Fruit fly (Drosophila melanogaster): Measurements from ENCODE around the gene Eig71Ee.

Eig71Ee gene

dm6 chr3L:15672800-15673199, 17.0 kb upstream of the Eig71Ee start (continued):
- TF ChIP-seq ftz-f1 (GFP tag; optimal IDR thresholded peaks at IDR 0.05) (no peak), Mes4 (GFP tag; optimal IDR thresholded peaks at IDR 0.05) (no peak), sob (GFP tag; IDR thresholded peaks at IDR 0.05) (no peak), Lpt (GFP tag; optimal IDR thresholded peaks at IDR 0.05) (no peak), abd-A (tag; optimal IDR thresholded peaks at IDR 0.05) (no peak), Mrtf (GFP tag; IDR thresholded peaks at IDR 0.05) (no peak), CG10462 (GFP tag; optimal IDR thresholded peaks at IDR 0.05) (no peak), az2 (GFP tag; optimal IDR thresholded peaks at IDR 0.05) (peak; percentile 43), B-H1 (GFP tag; IDR thresholded peaks at IDR 0.05) (no peak), CG2678 (tag; optimal IDR thresholded peaks at IDR 0.05) (peak; percentile 17), ap (GFP tag; IDR thresholded peaks at IDR 0.05) (no peak), Nf-YA (GFP tag; IDR thresholded peaks at IDR 0.05) (no peak), kah (GFP tag; optimal IDR thresholded peaks at IDR 0.05) (no peak), D19B (GFP tag; optimal IDR thresholded peaks at IDR 0.05) (no peak), twi (tag; optimal IDR thresholded peaks at IDR 0.05) (peak; percentile 26), tap (tag; optimal IDR thresholded peaks at IDR 0.05) (no peak), Spps (tag; optimal IDR thresholded peaks at IDR 0.05) (peak; percentile 31), C15 (GFP tag; IDR thresholded peaks at IDR 0.05) (no peak), CG18599 (GFP tag; optimal IDR thresholded peaks at IDR 0.05) (no peak), CG11696 (GFP tag; IDR thresholded peaks at IDR 0.05) (no peak), CG5245 (GFP tag; optimal IDR thresholded peaks at IDR 0.05) (peak; percentile 9), CG3838 (GFP tag; optimal IDR thresholded peaks at IDR 0.05) (no peak), CG10209 (GFP tag; optimal IDR thresholded peaks at IDR 0.05) (peak; percentile 11), Sin3A (optimal IDR thresholded peaks at IDR 0.05) (no peak), CG4360 (GFP tag; IDR thresholded peaks at IDR 0.05) (no peak), CG6813 (GFP tag; optimal IDR thresholded peaks at IDR 0.05) (no peak), CG11695 (GFP tag; IDR thresholded peaks at IDR 0.05) (no peak), CG30431 (GFP tag; optimal IDR thresholded peaks at IDR 0.05) (peak; percentile 25), CG7786 (GFP tag; optimal IDR thresholded peaks at IDR 0.05) (no peak), pho (GFP tag; optimal IDR thresholded peaks at IDR 0.05) (no peak), ato (GFP tag; IDR thresholded peaks at IDR 0.05; ENCODE audit: partially characterized antibody) (no peak), fd96Cb (tag; optimal IDR thresholded peaks at IDR 0.05) (peak; percentile 39), CG10543 (GFP tag; optimal IDR thresholded peaks at IDR 0.05) (no peak), gsb (GFP tag; IDR thresholded peaks at IDR 0.05) (no peak), CG12236 (GFP tag; optimal IDR thresholded peaks at IDR 0.05) (no peak), ATbp (GFP tag; optimal IDR thresholded peaks at IDR 0.05) (no peak), CG42726 (GFP tag; IDR thresholded peaks at IDR 0.05; ENCODE audit: partially characterized antibody) (no peak), ind (GFP tag; optimal IDR thresholded peaks at IDR 0.05) (no peak), CG4404 (GFP tag; IDR thresholded peaks at IDR 0.05) (peak; percentile 29; the same call in 1 of the 2 replicates), crp (GFP tag; optimal IDR thresholded peaks at IDR 0.05) (no peak), CG7357 (GFP tag; IDR thresholded peaks at IDR 0.05) (no peak), Neu2 (GFP tag; optimal IDR thresholded peaks at IDR 0.05; ENCODE audit: borderline replicate concordance) (no peak), CG34376 (GFP tag; optimal IDR thresholded peaks at IDR 0.05) (no peak), Ets65A (GFP tag) (peak; percentile 92), Ravus (GFP tag; IDR thresholded peaks at IDR 0.05) (no peak), Taf1 (GFP tag; IDR thresholded peaks at IDR 0.05) (no peak), Blimp-1 (GFP tag; optimal IDR thresholded peaks at IDR 0.05) (peak; percentile 36), wek (GFP tag; optimal IDR thresholded peaks at IDR 0.05) (no peak), tio (GFP tag; optimal IDR thresholded peaks at IDR 0.05) (peak; percentile 29), CG9609 (GFP tag; optimal IDR thresholded peaks at IDR 0.05) (no peak), CG15011 (GFP tag; optimal IDR thresholded peaks at IDR 0.05) (no peak), dimm (GFP tag; IDR thresholded peaks at IDR 0.05) (no peak), hth (optimal IDR thresholded peaks at IDR 0.05) (no peak)
